Fruit fly (Drosophila melanogaster): ENCODE measurements around the gene CG12347.

CG12347 gene

DNA sequence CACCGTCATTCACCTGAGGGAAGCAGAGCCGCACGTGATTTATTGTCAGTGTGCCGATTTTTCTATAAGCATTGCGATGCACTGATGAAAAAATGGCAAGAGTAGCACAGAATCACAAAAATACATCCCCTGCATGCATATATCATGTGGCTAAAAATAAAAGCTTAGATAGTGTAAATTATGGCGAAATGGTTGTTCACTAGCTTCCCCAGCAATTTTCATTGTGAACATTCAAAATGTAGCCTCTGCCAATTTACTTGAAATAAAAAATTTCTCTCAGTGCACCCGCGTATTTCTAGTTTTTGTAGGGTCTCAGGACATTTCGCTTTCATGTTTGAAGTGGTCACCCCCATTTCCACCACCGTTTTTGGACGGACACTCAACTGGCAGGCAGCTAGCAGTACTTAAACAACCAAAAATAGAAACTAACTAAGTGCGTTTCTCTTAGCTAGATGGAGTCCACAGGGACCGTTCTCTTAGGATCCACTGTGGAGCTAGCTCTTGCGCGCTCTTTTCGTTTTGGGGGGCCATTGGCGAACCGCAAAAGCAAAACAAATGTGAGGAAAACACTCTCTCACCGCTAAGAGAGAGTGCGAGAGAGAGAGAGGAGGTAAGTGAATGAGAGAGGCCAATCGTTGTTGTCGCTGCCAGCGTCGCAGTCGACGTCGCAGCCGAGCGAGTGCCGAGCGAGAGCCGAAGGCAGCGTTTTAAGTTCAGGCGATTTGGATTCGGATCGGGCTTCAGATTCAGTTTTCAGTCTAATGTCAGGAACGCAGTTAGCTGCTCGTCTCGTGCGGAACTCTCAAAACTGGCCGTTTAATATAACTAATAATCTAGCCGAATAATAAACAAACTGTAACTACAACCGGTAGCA lies 37.4 kb downstream of the CG12347 start:
- TF ChIP-seq tai (GFP tag; optimal IDR thresholded peaks at IDR 0.05) (no peak), Vsx2 (GFP tag; optimal IDR thresholded peaks at IDR 0.05; ENCODE audit: partially characterized antibody) (no peak), ey (GFP tag; optimal IDR thresholded peaks at IDR 0.05) (peak; percentile 9), Rel (GFP tag; optimal IDR thresholded peaks at IDR 0.05) (no peak), Rel (tag; optimal IDR thresholded peaks at IDR 0.05) (no peak), fru (GFP tag; optimal IDR thresholded peaks at IDR 0.05) (peak; percentile 11), GATAd (GFP tag; optimal IDR thresholded peaks at IDR 0.05) (no peak), Myc (optimal IDR thresholded peaks at IDR 0.05) (no peak), dl (GFP tag; optimal IDR thresholded peaks at IDR 0.05; ENCODE audit: insufficient read depth in 1 of 2, partially characterized antibody in 2 of 2) (peak; percentile 47 to 80), CrebA (GFP tag; optimal IDR thresholded peaks at IDR 0.05; ENCODE audit: borderline replicate concordance) (no peak), rgr (GFP tag; optimal IDR thresholded peaks at IDR 0.05) (peak; percentile 7), OdsH (GFP tag; optimal IDR thresholded peaks at IDR 0.05) (no peak), sv (GFP tag; optimal IDR thresholded peaks at IDR 0.05) (peak; percentile 38), Mio (GFP tag; optimal IDR thresholded peaks at IDR 0.05) (no peak), usp (GFP tag; optimal IDR thresholded peaks at IDR 0.05) (no peak), Dif (GFP tag; optimal IDR thresholded peaks at IDR 0.05; ENCODE audit: partially characterized antibody) (peak; percentile 91), brk (GFP tag; optimal IDR thresholded peaks at IDR 0.05) (no peak), HLH106 (tag; optimal IDR thresholded peaks at IDR 0.05) (no peak), jim (GFP tag; optimal IDR thresholded peaks at IDR 0.05) (no peak), lola (GFP tag; optimal IDR thresholded peaks at IDR 0.05) (no peak), dmrt93B (GFP tag; optimal IDR thresholded peaks at IDR 0.05) (no peak), N (GFP tag; optimal IDR thresholded peaks at IDR 0.05) (no peak), Dfd (GFP tag; optimal IDR thresholded peaks at IDR 0.05) (no peak), woc (GFP tag; optimal IDR thresholded peaks at IDR 0.05) (no peak), CG32264 (GFP tag; optimal IDR thresholded peaks at IDR 0.05) (no peak), br (GFP tag; optimal IDR thresholded peaks at IDR 0.05) (no peak), Hr83 (GFP tag; optimal IDR thresholded peaks at IDR 0.05; ENCODE audit: poor library complexity, severe bottlenecking) (peak; percentile 14), h (GFP tag; optimal IDR thresholded peaks at IDR 0.05) (no peak), dsf (GFP tag; optimal IDR thresholded peaks at IDR 0.05; ENCODE audit: borderline replicate concordance) (no peak), Jra (GFP tag; optimal IDR thresholded peaks at IDR 0.05) (no peak), CG9705 (GFP tag; optimal IDR thresholded peaks at IDR 0.05) (no peak), psq (GFP tag; optimal IDR thresholded peaks at IDR 0.05) (peak; percentile 38), Abd-B (GFP tag; optimal IDR thresholded peaks at IDR 0.05) (no peak), pan (optimal IDR thresholded peaks at IDR 0.05) (no peak), sage (GFP tag; optimal IDR thresholded peaks at IDR 0.05) (no peak), Hr78 (GFP tag; optimal IDR thresholded peaks at IDR 0.05) (no peak), Hnf4 (GFP tag; optimal IDR thresholded peaks at IDR 0.05) (no peak), foxo (GFP tag; optimal IDR thresholded peaks at IDR 0.05) (peak in 1 of 2 experiments; percentile 33), Sp1 (GFP tag; optimal IDR thresholded peaks at IDR 0.05) (no peak)

DNA sequence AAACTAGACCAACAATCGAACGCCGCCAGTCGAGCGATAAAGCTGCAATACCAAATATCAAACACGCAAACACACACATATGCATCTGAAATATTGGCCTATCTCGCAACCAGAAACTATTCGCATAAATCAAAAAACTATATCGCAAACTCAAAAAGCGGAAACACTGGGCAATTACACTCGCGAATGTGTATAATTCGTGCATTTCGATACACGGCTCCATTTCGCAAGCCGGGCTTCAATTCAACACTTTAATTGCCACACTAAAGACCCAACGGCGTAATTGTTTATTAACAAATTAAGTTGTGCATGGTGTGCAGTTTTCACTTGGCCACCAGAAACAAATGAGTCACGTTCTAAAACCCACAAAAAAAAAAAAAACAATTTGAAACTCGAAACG lies 38.1 kb downstream of the CG12347 start:
- TF ChIP-seq GATAd (GFP tag; optimal IDR thresholded peaks at IDR 0.05) (no peak), tai (GFP tag; optimal IDR thresholded peaks at IDR 0.05) (no peak), Hr83 (GFP tag; optimal IDR thresholded peaks at IDR 0.05; ENCODE audit: poor library complexity, severe bottlenecking) (no peak), fru (GFP tag; optimal IDR thresholded peaks at IDR 0.05) (no peak), Vsx2 (GFP tag; optimal IDR thresholded peaks at IDR 0.05; ENCODE audit: partially characterized antibody) (no peak)
